Worm (Caenorhabditis elegans) whole organism, mixed stage, embryonic: ENCODE measurements around the gene fsn-1.

ENCODE experiments used
- M03D4.4 ChIP-seq: sonication (generic microtip); optimal IDR thresholded peaks from 2 replicates; lab custom pipeline; 2017; ENCODE audit warnings: mild to moderate bottlenecking, missing genetic modification characterization, missing compliant biosample characterization
- bed-3 ChIP-seq: fragments of 200-800 bp; sonication (Bioruptor generic); optimal IDR thresholded peaks from 3 replicates; lab custom pipeline; 2018; ENCODE audit warnings: mild to moderate bottlenecking, missing genetic modification characterization, moderate library complexity, missing compliant biosample characterization
- blmp-1 ChIP-seq: fragments of 150-350 bp; optimal IDR thresholded peaks from 2 replicates; lab custom pipeline; 2014; ENCODE audit warnings: missing biosample characterization, missing genetic modification characterization
- ceh-39 ChIP-seq: fragments of 150-350 bp; optimal IDR thresholded peaks from 2 replicates; lab custom pipeline; 2014; ENCODE audit warnings: missing biosample characterization, missing genetic modification characterization
- ceh-43 ChIP-seq: fragments of 200-800 bp; sonication (Bioruptor generic); optimal IDR thresholded peaks from 2 replicates; lab custom pipeline; 2018; ENCODE audit warnings: mild to moderate bottlenecking, missing genetic modification characterization, moderate library complexity, missing compliant biosample characterization
- ceh-83 ChIP-seq: fragments of 200-800 bp; sonication (Bioruptor generic); optimal IDR thresholded peaks from 2 replicates; lab custom pipeline; 2018; ENCODE audit warnings: mild to moderate bottlenecking, missing genetic modification characterization, missing compliant biosample characterization
- ces-1 ChIP-seq: fragments of 150-350 bp; optimal IDR thresholded peaks from 2 replicates; lab custom pipeline; 2014; ENCODE audit warnings: missing biosample characterization, missing genetic modification reagents, missing genetic modification characterization
- cnd-1 ChIP-seq: fragments of 200-800 bp; sonication (Bioruptor generic); optimal IDR thresholded peaks from 2 replicates; lab custom pipeline; 2018; ENCODE audit warnings: mild to moderate bottlenecking, missing genetic modification characterization, missing compliant biosample characterization
- drap-1 ChIP-seq: fragments of 200-800 bp; sonication (Bioruptor generic); optimal IDR thresholded peaks from 3 replicates; lab custom pipeline; 2018; ENCODE audit warnings: mild to moderate bottlenecking, missing genetic modification characterization, missing compliant biosample characterization
- elt-1 ChIP-seq: sonication (generic microtip); optimal IDR thresholded peaks from 2 replicates; lab custom pipeline; 2017; ENCODE audit warnings: missing genetic modification characterization, mild to moderate bottlenecking, missing compliant biosample characterization, antibody characterized with exemption, moderate library complexity, borderline replicate concordance; ENCODE audit not compliant: insufficient read depth
- elt-3 ChIP-seq: fragments of 150-350 bp; optimal IDR thresholded peaks from 2 replicates; lab custom pipeline; 2014; ENCODE audit warnings: missing biosample characterization, missing genetic modification characterization
- flh-1 ChIP-seq: fragments of 200-800 bp; sonication (Bioruptor generic); optimal IDR thresholded peaks from 2 replicates; lab custom pipeline; 2018; ENCODE audit warnings: mild to moderate bottlenecking, missing genetic modification characterization, moderate library complexity, missing compliant biosample characterization
- ham-2 ChIP-seq: fragments of 200-800 bp; sonication (Bioruptor generic); optimal IDR thresholded peaks from 2 replicates; lab custom pipeline; 2018; ENCODE audit warnings: mild to moderate bottlenecking, missing genetic modification characterization, missing compliant biosample characterization
- hlh-1 ChIP-seq: fragments of 150-350 bp; optimal IDR thresholded peaks from 2 replicates; lab custom pipeline; 2014; ENCODE audit warnings: missing biosample characterization, missing genetic modification reagents, missing genetic modification characterization
- lin-13 ChIP-seq: fragments of 150-350 bp; optimal IDR thresholded peaks from 2 replicates; lab custom pipeline; 2014; ENCODE audit warnings: missing biosample characterization, missing genetic modification characterization
- lin-32 ChIP-seq: fragments of 200-800 bp; sonication (Bioruptor generic); optimal IDR thresholded peaks from 2 replicates; lab custom pipeline; 2018; ENCODE audit warnings: mild to moderate bottlenecking, missing genetic modification characterization, missing compliant biosample characterization
- lsy-2 ChIP-seq: fragments of 150-350 bp; optimal IDR thresholded peaks from 2 replicates; lab custom pipeline; 2014; ENCODE audit warnings: missing biosample characterization, missing genetic modification characterization
- mab-5 ChIP-seq: fragments of 150-350 bp; optimal IDR thresholded peaks from 2 replicates; lab custom pipeline; 2014; ENCODE audit warnings: missing biosample characterization, missing genetic modification characterization
- mep-1 ChIP-seq: fragments of 150-350 bp; optimal IDR thresholded peaks from 2 replicates; lab custom pipeline; 2017; ENCODE audit warnings: missing biosample characterization, missing genetic modification reagents, missing genetic modification characterization, inconsistent platforms
- mls-2 ChIP-seq: sonication (generic microtip); optimal IDR thresholded peaks from 2 replicates; lab custom pipeline; 2016; ENCODE audit warnings: mild to moderate bottlenecking, missing genetic modification characterization, moderate library complexity, missing compliant biosample characterization
- nhr-12 ChIP-seq: fragments of 150-350 bp; optimal IDR thresholded peaks from 2 replicates; lab custom pipeline; 2014; ENCODE audit warnings: missing biosample characterization, missing genetic modification characterization
- nhr-2 ChIP-seq: fragments of 150-350 bp; optimal IDR thresholded peaks from 2 replicates; lab custom pipeline; 2014; ENCODE audit warnings: missing biosample characterization, missing genetic modification characterization
- nhr-237 ChIP-seq: fragments of 150-350 bp; optimal IDR thresholded peaks from 2 replicates; lab custom pipeline; 2014; ENCODE audit warnings: missing biosample characterization, missing genetic modification characterization
- nhr-28 ChIP-seq: fragments of 150-350 bp; optimal IDR thresholded peaks from 2 replicates; lab custom pipeline; 2014; ENCODE audit warnings: missing biosample characterization, missing genetic modification characterization
- nhr-76 ChIP-seq: sonication (generic microtip); optimal IDR thresholded peaks from 2 replicates; lab custom pipeline; 2017; ENCODE audit warnings: missing biosample characterization, missing genetic modification characterization
- pha-4 ChIP-seq: fragments of 150-350 bp; optimal IDR thresholded peaks from 2 replicates; lab custom pipeline; 2018; ENCODE audit warnings: missing biosample characterization, missing genetic modification reagents, missing genetic modification characterization
- sem-2 ChIP-seq: fragments of 200-800 bp; sonication (Bioruptor generic); optimal IDR thresholded peaks from 2 replicates; lab custom pipeline; 2018; ENCODE audit warnings: mild to moderate bottlenecking, missing genetic modification characterization, missing compliant biosample characterization
- snpc-4 ChIP-seq: fragments of 150-350 bp; optimal IDR thresholded peaks from 2 replicates; lab custom pipeline; 2014; ENCODE audit warnings: missing biosample characterization, missing genetic modification characterization
- sptf-1 ChIP-seq: sonication (generic microtip); optimal IDR thresholded peaks from 2 replicates; lab custom pipeline; 2017; ENCODE audit warnings: mild to moderate bottlenecking, missing genetic modification characterization, moderate library complexity, missing compliant biosample characterization
- tbx-8 ChIP-seq: fragments of 200-800 bp; sonication (Bioruptor generic); optimal IDR thresholded peaks from 2 replicates; lab custom pipeline; 2018; ENCODE audit warnings: mild to moderate bottlenecking, missing genetic modification characterization, moderate library complexity, missing compliant biosample characterization
- unc-120 ChIP-seq: sonication (generic microtip); optimal IDR thresholded peaks from 2 replicates; lab custom pipeline; 2017; ENCODE audit warnings: missing genetic modification characterization, missing compliant biosample characterization; ENCODE audit not compliant: poor library complexity, severe bottlenecking
- unc-39 ChIP-seq: fragments of 150-350 bp; optimal IDR thresholded peaks from 2 replicates; lab custom pipeline; 2014; ENCODE audit warnings: missing biosample characterization, missing genetic modification characterization
- unc-62 ChIP-seq: fragments of 150-350 bp; optimal IDR thresholded peaks from 2 replicates; lab custom pipeline; 2014; ENCODE audit warnings: missing biosample characterization, missing genetic modification reagents, missing genetic modification characterization
- zip-8 ChIP-seq: fragments of 150-350 bp; optimal IDR thresholded peaks from 2 replicates; lab custom pipeline; 2014; ENCODE audit warnings: missing biosample characterization, missing genetic modification characterization
- ztf-11 ChIP-seq: fragments of 150-350 bp; optimal IDR thresholded peaks from 2 replicates; lab custom pipeline; 2014; ENCODE audit warnings: missing biosample characterization, missing genetic modification characterization

Gene fsn-1

DNA sequence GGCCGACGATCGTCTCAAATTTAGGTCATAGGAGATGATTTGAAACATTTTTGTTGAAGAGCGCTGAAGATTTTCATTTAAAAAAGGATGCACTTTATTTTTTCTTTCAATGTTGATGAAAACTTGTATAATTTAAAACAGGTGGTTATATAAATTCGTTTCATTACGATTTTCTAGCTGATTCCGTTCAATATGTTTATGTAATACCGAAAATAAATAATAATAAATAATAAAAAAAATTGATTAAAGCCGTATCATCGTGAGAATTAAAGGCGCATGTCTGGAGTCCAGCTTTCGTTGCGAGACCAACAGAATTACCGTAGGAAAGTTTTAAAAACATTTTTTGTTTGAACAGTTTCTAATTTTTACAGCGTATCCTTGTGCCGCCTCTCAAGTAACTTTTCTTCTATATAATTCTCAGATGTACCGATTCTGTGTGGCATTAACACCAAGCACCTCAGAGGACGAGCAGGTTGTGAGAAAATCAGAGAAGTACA, 4.9 kb upstream of the fsn-1 start, which contains the start of the genes C26E6.12 and eri-9:
C26E6.12 (minus strand) TSS at position 51 of the 497 bp plus-strand sequence.
eri-9 (plus strand) TSS at position 248 of the 497 bp plus-strand sequence.
- TF ChIP-seq ces-1 (GFP tag; lab: Kevin White, UChicago): no peak
- no peak for TF ChIP-seq nhr-2
- no peak for TF ChIP-seq M03D4.4 (tag; lab: Kevin White, UChicago)
- TF ChIP-seq ztf-11 (tag; lab: Kevin White, UChicago): no peak
- no peak for TF ChIP-seq elt-3 (tag; lab: Kevin White, UChicago)
- TF ChIP-seq unc-39 (tag; lab: Kevin White, UChicago): no peak
- TF ChIP-seq drap-1: no peak
- TF ChIP-seq mls-2 (tag; lab: Kevin White, UChicago): no peak
- TF ChIP-seq lin-13 (tag; lab: Kevin White, UChicago): no peak
- TF ChIP-seq blmp-1 (tag; lab: Kevin White, UChicago): no peak
- TF ChIP-seq nhr-12 (tag; lab: Kevin White, UChicago): no peak
- no peak for TF ChIP-seq sptf-1
- no peak for TF ChIP-seq unc-120 (tag; lab: Kevin White, UChicago)
- TF ChIP-seq zip-8 (tag; lab: Kevin White, UChicago): no peak
- TF ChIP-seq, all 35 proteins: peak for 0

DNA sequence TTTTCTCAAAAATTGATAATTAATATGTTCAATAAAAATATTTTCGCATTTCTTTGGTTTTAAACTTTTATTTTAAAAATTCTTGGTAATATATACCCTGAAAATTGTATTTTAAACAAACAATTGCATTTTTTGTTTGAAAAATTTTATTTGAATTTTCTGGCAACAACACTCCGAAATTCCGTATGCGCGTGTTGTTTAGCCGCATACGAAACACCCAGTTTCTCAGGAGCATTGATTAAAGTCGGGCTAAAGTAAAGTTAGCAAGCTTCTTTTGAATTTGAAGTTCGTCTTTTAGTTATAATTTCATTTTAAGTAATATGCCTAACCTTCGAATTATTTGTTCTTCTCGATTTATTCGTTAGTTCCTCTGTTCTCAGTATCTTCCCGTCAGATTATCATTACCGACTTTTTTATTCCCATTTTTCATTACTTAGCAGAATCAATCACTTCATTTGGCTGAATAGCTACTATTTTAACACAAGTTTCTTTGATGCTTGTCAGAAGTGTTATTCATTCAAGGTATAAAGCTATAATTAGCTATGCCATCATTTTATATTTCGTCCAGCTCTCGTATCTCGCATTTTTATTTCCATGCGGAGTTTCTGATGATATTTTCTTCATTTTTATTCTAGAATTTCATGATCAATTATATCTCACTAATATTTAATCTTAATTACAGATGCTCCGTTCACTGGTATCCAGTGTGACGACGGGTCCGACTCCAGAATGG, 2.1 kb upstream of the fsn-1 start, which contains the start of gene mrps-18C:
mrps-18C (plus strand) TSS at position 683 of the 733 bp plus-strand sequence.
- TF ChIP-seq ham-2 (GFP tag; lab: Kevin White, UChicago): no peak
- no peak for TF ChIP-seq unc-62
- no peak for TF ChIP-seq elt-1
- no peak for TF ChIP-seq nhr-237 (tag; lab: Kevin White, UChicago)
- TF ChIP-seq mls-2 (tag; lab: Kevin White, UChicago): no peak
- no peak for TF ChIP-seq lin-32 (GFP tag; lab: Kevin White, UChicago)
- TF ChIP-seq flh-1: no peak
- TF ChIP-seq unc-39 (tag; lab: Kevin White, UChicago): no peak
- TF ChIP-seq nhr-76 (tag; lab: Kevin White, UChicago): no peak
- TF ChIP-seq elt-3 (tag; lab: Kevin White, UChicago): no peak
- TF ChIP-seq, all 35 proteins: peak for 0

DNA sequence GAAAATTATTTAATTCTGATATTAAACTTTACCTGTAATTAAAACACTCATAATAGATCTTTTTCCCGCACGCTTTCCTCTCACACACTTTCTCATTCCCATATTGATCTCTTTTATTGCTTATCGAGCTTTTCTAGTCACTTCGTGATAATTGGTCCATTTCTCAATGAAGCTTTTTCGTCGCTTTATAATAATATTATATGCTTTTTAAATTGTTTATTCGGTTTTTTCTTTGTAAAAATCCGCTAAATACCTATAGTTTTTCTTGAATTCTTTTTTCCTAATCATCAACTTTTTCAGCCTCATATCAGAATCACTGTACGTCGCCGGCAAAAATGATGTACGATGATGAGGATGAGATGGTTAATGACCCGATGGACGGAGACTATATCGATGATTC, 2.1 kb downstream of the fsn-1 start, which contains the start of gene rpb-2:
rpb-2 (plus strand) TSS at position 301 of the 400 bp plus-strand sequence.
- TF ChIP-seq ham-2 (GFP tag; lab: Kevin White, UChicago) (no peak), blmp-1 (tag; lab: Kevin White, UChicago) (no peak), unc-39 (tag; lab: Kevin White, UChicago) (no peak), nhr-76 (tag; lab: Kevin White, UChicago) (no peak), unc-62 (no peak), M03D4.4 (tag; lab: Kevin White, UChicago) (no peak), flh-1 (no peak)

DNA sequence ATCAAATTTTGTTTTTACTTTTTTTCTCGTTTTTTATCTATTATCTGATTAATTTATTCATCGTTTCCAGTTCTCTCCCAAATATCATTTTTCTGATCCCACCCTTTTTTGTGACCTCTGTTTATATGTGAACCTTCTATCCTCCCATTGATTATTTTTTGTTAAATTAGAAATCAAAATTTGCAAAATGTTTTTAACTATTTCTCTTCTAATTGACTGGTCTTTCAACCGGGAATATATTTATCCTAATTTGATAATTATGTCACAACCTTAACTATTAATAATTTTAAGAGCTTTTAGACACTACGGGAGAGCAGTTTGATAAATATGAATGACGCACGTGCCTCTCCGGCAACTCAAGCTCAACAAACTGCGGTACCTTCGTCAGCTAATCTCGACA, 7.1 kb downstream of the fsn-1 start, which contains the start of gene ntl-9:
ntl-9 (plus strand) TSS at position 301 of the 400 bp plus-strand sequence.
- no peak for TF ChIP-seq mls-2 (tag; lab: Kevin White, UChicago)

DNA sequence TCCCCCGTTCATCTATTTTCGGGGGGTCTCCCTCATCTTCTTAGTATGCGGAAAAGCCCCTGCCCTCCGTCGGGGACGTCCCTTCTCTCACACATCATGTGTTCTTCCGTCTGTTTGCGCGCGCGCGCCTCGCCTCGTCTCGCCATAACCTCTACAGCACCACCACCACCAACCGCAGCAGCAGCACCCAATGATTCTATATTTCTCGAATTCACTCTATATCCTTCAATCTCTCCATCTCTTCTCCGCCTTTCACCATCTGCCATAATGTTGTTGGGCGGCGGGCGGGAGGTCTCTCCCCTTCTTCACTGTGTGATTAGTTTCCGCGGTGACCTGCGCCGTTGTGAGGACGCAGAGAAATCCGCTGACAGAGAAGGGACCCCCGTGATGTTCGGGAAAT, 10.2 kb downstream of the fsn-1 start:
- TF ChIP-seq lin-32 (GFP tag; lab: Kevin White, UChicago) (peak; percentile 20), elt-3 (tag; lab: Kevin White, UChicago) (no peak), nhr-76 (tag; lab: Kevin White, UChicago) (no peak), sptf-1 (peak; percentile 84), pha-4 (no peak), ces-1 (GFP tag; lab: Kevin White, UChicago) (peak; percentile 71), tbx-8 (GFP tag; lab: Kevin White, UChicago) (peak; percentile 43), mab-5 (tag; lab: Kevin White, UChicago) (no peak), nhr-28 (tag; lab: Kevin White, UChicago) (no peak), mep-1 (tag; lab: Kevin White, UChicago) (peak; percentile 52), unc-62 (peak; percentile 71), M03D4.4 (tag; lab: Kevin White, UChicago) (peak; percentile 73), ceh-83 (peak; percentile 78), blmp-1 (tag; lab: Kevin White, UChicago) (no peak), snpc-4 (tag; lab: Kevin White, UChicago) (no peak), bed-3 (GFP tag; lab: Kevin White, UChicago) (no peak), lsy-2 (no peak), hlh-1 (tag; lab: Kevin White, UChicago) (peak; percentile 15), cnd-1 (peak; percentile 91), drap-1 (peak; percentile 57), lin-13 (tag; lab: Kevin White, UChicago) (no peak), mls-2 (tag; lab: Kevin White, UChicago) (peak; percentile 86), flh-1 (no peak), nhr-2 (no peak), unc-39 (tag; lab: Kevin White, UChicago) (no peak), nhr-237 (tag; lab: Kevin White, UChicago) (no peak), ztf-11 (tag; lab: Kevin White, UChicago) (peak; percentile 83), elt-1 (no peak), unc-120 (tag; lab: Kevin White, UChicago) (peak; percentile 64), sem-2 (GFP tag; lab: Kevin White, UChicago) (peak; percentile 29), nhr-12 (tag; lab: Kevin White, UChicago) (no peak), ceh-39 (tag; lab: Kevin White, UChicago) (no peak), zip-8 (tag; lab: Kevin White, UChicago) (no peak), ceh-43 (peak; percentile 58), ham-2 (GFP tag; lab: Kevin White, UChicago) (peak; percentile 80)
